Worm (Caenorhabditis elegans) whole organism, L1 larva: ENCODE results near the gene nhr-235.

Source experiments
- C04F5.9 ChIP-seq: sonication (generic microtip); optimal IDR thresholded peaks from 2 replicates; lab custom pipeline; 2016; ENCODE audit warnings: missing genetic modification characterization, missing compliant biosample characterization
- C34B4.2 ChIP-seq: sonication (generic microtip); optimal IDR thresholded peaks from 2 replicates; lab custom pipeline; 2017; ENCODE audit warnings: mild to moderate bottlenecking, missing genetic modification characterization, missing compliant biosample characterization
- Y116A8C.19 ChIP-seq: sonication (generic microtip); optimal IDR thresholded peaks from 2 replicates; lab custom pipeline; 2016; ENCODE audit warnings: missing compliant biosample characterization, missing genetic modification characterization, borderline replicate concordance
- alr-1 ChIP-seq: fragments of 200-800 bp; sonication (Bioruptor generic); optimal IDR thresholded peaks from 2 replicates; lab custom pipeline; 2018; ENCODE audit warnings: borderline replicate concordance, mild to moderate bottlenecking, missing genetic modification characterization, missing compliant biosample characterization
- aly-2 ChIP-seq: fragments of 150-350 bp; optimal IDR thresholded peaks from 2 replicates; lab custom pipeline; 2014; ENCODE audit warnings: missing biosample characterization, missing genetic modification characterization
- ceh-8 ChIP-seq: fragments of 200-800 bp; sonication (Bioruptor generic); optimal IDR thresholded peaks from 2 replicates; lab custom pipeline; 2018; ENCODE audit warnings: mild to moderate bottlenecking, missing genetic modification characterization, moderate library complexity, missing compliant biosample characterization
- dpl-1 ChIP-seq, 3 experiments: fragments of 150-350 bp in 2 of 3; sonication (generic microtip) in 1 of 3; optimal IDR thresholded peaks; 2 replicates each; lab custom pipeline; 2014 to 2017; ENCODE audit warnings: missing biosample characterization in 3 of 3, missing genetic modification characterization in 3 of 3, missing genetic modification reagents in 3 of 3
- dsc-1 ChIP-seq: sonication (generic microtip); optimal IDR thresholded peaks from 2 replicates; lab custom pipeline; 2016; ENCODE audit warnings: mild to moderate bottlenecking, missing genetic modification characterization, missing compliant biosample characterization
- efl-1 ChIP-seq, 4 experiments: fragments of 150-350 bp; optimal IDR thresholded peaks in 3 of 4; peaks in 1 of 4; 1 replicate in 1 of 4; 2 replicates in 3 of 4; lab custom pipeline; 2014; ENCODE audit warnings: missing biosample characterization in 2 of 4, missing genetic modification characterization in 2 of 4, missing genetic modification reagents in 2 of 4
- egl-13 ChIP-seq: sonication (generic microtip); optimal IDR thresholded peaks from 2 replicates; lab custom pipeline; 2016; ENCODE audit warnings: missing genotype, missing genetic modification reagents, missing genetic modification characterization, missing compliant biosample characterization
- elt-2 ChIP-seq: sonication (generic microtip); optimal IDR thresholded peaks from 2 replicates; lab custom pipeline; 2016; ENCODE audit warnings: missing genetic modification characterization, mild to moderate bottlenecking, inconsistent platforms, missing compliant biosample characterization, missing genetic modification reagents
- fkh-10 ChIP-seq: sonication (generic microtip); optimal IDR thresholded peaks from 2 replicates; lab custom pipeline; 2017; ENCODE audit warnings: missing biosample characterization, missing genetic modification reagents, missing genetic modification characterization
- fkh-4 ChIP-seq: sonication (generic microtip); optimal IDR thresholded peaks from 2 replicates; lab custom pipeline; 2016; ENCODE audit warnings: missing compliant biosample characterization, missing genetic modification characterization, borderline replicate concordance
- fkh-8 ChIP-seq: sonication (generic microtip); optimal IDR thresholded peaks from 2 replicates; lab custom pipeline; 2016; ENCODE audit warnings: mild to moderate bottlenecking, missing genetic modification characterization, missing compliant biosample characterization
- fos-1 ChIP-seq: fragments of 150-350 bp; optimal IDR thresholded peaks from 2 replicates; lab custom pipeline; 2014; ENCODE audit warnings: missing biosample characterization, missing genetic modification characterization
- grh-1 ChIP-seq: fragments of 200-800 bp; sonication (Bioruptor generic); IDR thresholded peaks from 2 replicates; pipeline ENCODE4 v1.3.6; 2022; ENCODE audit warnings: missing genetic modification reagents, missing genetic modification characterization, missing compliant biosample characterization
- irx-1 ChIP-seq: sonication (generic microtip); optimal IDR thresholded peaks from 2 replicates; lab custom pipeline; 2016; ENCODE audit warnings: missing genetic modification characterization, missing compliant biosample characterization
- isw-1 ChIP-seq: fragments of 200-800 bp; sonication (Bioruptor generic); IDR thresholded peaks from 2 replicates; pipeline ENCODE4 v1.3.6; 2022; ENCODE audit warnings: missing genetic modification characterization, missing compliant biosample characterization
- jun-1 ChIP-seq: fragments of 150-350 bp; optimal IDR thresholded peaks from 2 replicates; lab custom pipeline; 2014; ENCODE audit warnings: missing biosample characterization, missing genetic modification reagents, missing genetic modification characterization
- lin-13 ChIP-seq: fragments of 150-350 bp; optimal IDR thresholded peaks from 2 replicates; lab custom pipeline; 2014; ENCODE audit warnings: missing biosample characterization, missing genetic modification reagents, missing genetic modification characterization
- lin-14 ChIP-seq: fragments of 200-800 bp; sonication (Bioruptor generic); optimal IDR thresholded peaks from 2 replicates; lab custom pipeline; 2018; ENCODE audit warnings: mild to moderate bottlenecking, missing genetic modification characterization, moderate library complexity, missing compliant biosample characterization
- lin-15B ChIP-seq: fragments of 150-350 bp; sonication (generic microtip); optimal IDR thresholded peaks from 3 replicates; lab custom pipeline; 2014; ENCODE audit warnings: missing biosample characterization, missing genetic modification characterization
- lin-39 ChIP-seq: fragments of 150-350 bp; optimal IDR thresholded peaks from 2 replicates; lab custom pipeline; 2014; ENCODE audit warnings: missing biosample characterization, missing genetic modification reagents, missing genetic modification characterization
- lir-3 ChIP-seq: sonication (generic microtip); optimal IDR thresholded peaks from 2 replicates; lab custom pipeline; 2016; ENCODE audit warnings: mild to moderate bottlenecking, missing genetic modification characterization, moderate library complexity, missing compliant biosample characterization; ENCODE audit not compliant: poor library complexity
- mab-9 ChIP-seq: fragments of 200-800 bp; sonication (Bioruptor generic); IDR thresholded peaks from 2 replicates; pipeline ENCODE4 v1.3.6; 2022; ENCODE audit warnings: missing genetic modification reagents, missing genetic modification characterization, missing compliant biosample characterization
- mdl-1 ChIP-seq, 2 experiments: fragments of 150-350 bp; optimal IDR thresholded peaks; 2 replicates each; lab custom pipeline; 2014 to 2017; ENCODE audit warnings: missing biosample characterization in 2 of 2, missing genetic modification characterization in 2 of 2, inconsistent platforms in 1 of 2
- nhr-12 ChIP-seq: sonication (generic microtip); optimal IDR thresholded peaks from 2 replicates; lab custom pipeline; 2017; ENCODE audit warnings: missing biosample characterization, missing genetic modification characterization
- nhr-19 ChIP-seq: fragments of 200-800 bp; sonication (Bioruptor generic); conservative IDR thresholded peaks from 2 replicates; pipeline ENCODE4 v1.3.6; 2022; ENCODE audit warnings: missing genetic modification characterization, missing compliant biosample characterization
- nhr-20 ChIP-seq: sonication (generic microtip); optimal IDR thresholded peaks from 2 replicates; lab custom pipeline; 2016; ENCODE audit warnings: mild to moderate bottlenecking, missing genetic modification characterization, missing compliant biosample characterization
- nhr-237 ChIP-seq: fragments of 150-350 bp; optimal IDR thresholded peaks from 2 replicates; lab custom pipeline; 2014; ENCODE audit warnings: missing biosample characterization, missing genetic modification characterization
- nhr-28 ChIP-seq: fragments of 150-350 bp; optimal IDR thresholded peaks from 2 replicates; lab custom pipeline; 2014; ENCODE audit warnings: missing biosample characterization, missing genetic modification characterization
- nhr-47 ChIP-seq: sonication (generic microtip); optimal IDR thresholded peaks from 2 replicates; lab custom pipeline; 2016; ENCODE audit warnings: mild to moderate bottlenecking, missing genetic modification characterization, moderate library complexity, missing compliant biosample characterization
- nhr-71 ChIP-seq: sonication (generic microtip); optimal IDR thresholded peaks from 2 replicates; lab custom pipeline; 2016; ENCODE audit warnings: mild to moderate bottlenecking, missing genetic modification characterization, moderate library complexity, missing compliant biosample characterization
- nhr-77 ChIP-seq: fragments of 150-350 bp; optimal IDR thresholded peaks from 2 replicates; lab custom pipeline; 2014; ENCODE audit warnings: missing biosample characterization, missing genetic modification characterization
- nhr-90 ChIP-seq: sonication (generic microtip); optimal IDR thresholded peaks from 2 replicates; lab custom pipeline; 2016; ENCODE audit warnings: mild to moderate bottlenecking, missing genetic modification characterization, missing compliant biosample characterization; ENCODE audit not compliant: poor library complexity
- pag-3 ChIP-seq: sonication (generic microtip); optimal IDR thresholded peaks from 2 replicates; lab custom pipeline; 2017; ENCODE audit warnings: missing genetic modification characterization, mild to moderate bottlenecking, missing compliant biosample characterization, antibody characterized with exemption, borderline replicate concordance; ENCODE audit not compliant: insufficient read depth
- pax-3 ChIP-seq: fragments of 200-800 bp; sonication (Bioruptor generic); optimal IDR thresholded peaks from 2 replicates; lab custom pipeline; 2018; ENCODE audit warnings: mild to moderate bottlenecking, missing genetic modification characterization, moderate library complexity, missing compliant biosample characterization
- sox-4 ChIP-seq: sonication (generic microtip); optimal IDR thresholded peaks from 2 replicates; lab custom pipeline; 2016; ENCODE audit warnings: missing genetic modification characterization, missing compliant biosample characterization
- swsn-7 ChIP-seq: sonication (generic microtip); optimal IDR thresholded peaks from 2 replicates; lab custom pipeline; 2016; ENCODE audit warnings: missing genetic modification characterization, missing compliant biosample characterization
- tbx-2 ChIP-seq: sonication (generic microtip); optimal IDR thresholded peaks from 2 replicates; lab custom pipeline; 2016; ENCODE audit warnings: missing genetic modification characterization, missing compliant biosample characterization
- tlp-1 ChIP-seq: fragments of 150-350 bp; optimal IDR thresholded peaks from 2 replicates; lab custom pipeline; 2014; ENCODE audit warnings: missing biosample characterization, missing genetic modification characterization
- unc-86 ChIP-seq: sonication (generic microtip); optimal IDR thresholded peaks from 2 replicates; lab custom pipeline; 2016; ENCODE audit warnings: missing genetic modification characterization, missing compliant biosample characterization
- zag-1 ChIP-seq: fragments of 150-350 bp; optimal IDR thresholded peaks from 2 replicates; lab custom pipeline; 2014; ENCODE audit warnings: missing biosample characterization, missing genetic modification characterization
- zip-4 ChIP-seq: fragments of 200-800 bp; sonication (Bioruptor generic); optimal IDR thresholded peaks from 2 replicates; lab custom pipeline; 2018; ENCODE audit warnings: mild to moderate bottlenecking, missing genetic modification characterization, moderate library complexity, missing compliant biosample characterization

nhr-235 gene

ce11 chrII:12668148-12668547 lies 27.7 kb downstream of the nhr-235 start:
- no peak for TF ChIP-seq dsc-1 (tag; lab: Kevin White, UChicago)
- no peak for TF ChIP-seq unc-86 (tag; lab: Kevin White, UChicago)
- TF ChIP-seq irx-1 (tag; lab: Kevin White, UChicago): no peak
- TF ChIP-seq nhr-71 (tag; lab: Kevin White, UChicago): no peak
- TF ChIP-seq zag-1 (tag; lab: Kevin White, UChicago): no peak
- no peak for TF ChIP-seq C04F5.9
- TF ChIP-seq tlp-1 (tag; lab: Kevin White, UChicago): no peak
- no peak for TF ChIP-seq nhr-19
- no peak for TF ChIP-seq efl-1 (optimal IDR thresholded peaks at IDR 0.05; lab: Kevin White, UChicago)
- peak in 1 of 2 experiments; percentile 10 for TF ChIP-seq efl-1 (GFP tag; optimal IDR thresholded peaks at IDR 0.05 in 1 of 2; lab: Kevin White, UChicago)

ce11 chrII:12668874-12669273 lies 28.4 kb downstream of the nhr-235 start:
- TF ChIP-seq fkh-10 (GFP tag; lab: Kevin White, UChicago) (no peak), fkh-8 (tag; lab: Kevin White, UChicago) (peak; percentile 82), pag-3 (no peak), tbx-2 (tag; lab: Kevin White, UChicago) (no peak), nhr-28 (no peak), jun-1 (tag; lab: Kevin White, UChicago) (no peak), nhr-71 (tag; lab: Kevin White, UChicago) (peak; percentile 17), elt-2 (no peak), nhr-19 (no peak), dsc-1 (tag; lab: Kevin White, UChicago) (peak; percentile 88), fkh-4 (tag; lab: Kevin White, UChicago) (peak; percentile 32), dpl-1 (GFP tag; optimal IDR thresholded peaks at IDR 0.05; lab: Kevin White, UChicago) (no peak), swsn-7 (tag; lab: Kevin White, UChicago) (peak; percentile 3), grh-1 (GFP tag; lab: Robert Waterston, UW) (no peak), pax-3 (tag; lab: Kevin White, UChicago) (peak; percentile 69), nhr-12 (no peak), lin-13 (GFP tag; lab: Kevin White, UChicago) (no peak), egl-13 (tag; lab: Kevin White, UChicago) (peak; percentile 21), fos-1 (tag; lab: Kevin White, UChicago) (no peak), lin-39 (tag; lab: Kevin White, UChicago) (no peak), C34B4.2 (tag; lab: Kevin White, UChicago) (no peak), nhr-47 (peak; percentile 44), zag-1 (tag; lab: Kevin White, UChicago) (no peak), Y116A8C.19 (no peak), nhr-20 (tag; lab: Kevin White, UChicago) (peak; percentile 6), ceh-8 (GFP tag; lab: Kevin White, UChicago) (no peak)

- TF ChIP-seq fkh-10 (GFP tag; lab: Kevin White, UChicago): peak; percentile 69
- no peak for TF ChIP-seq nhr-90 (tag; lab: Kevin White, UChicago)
- no peak for TF ChIP-seq lir-3 (tag; lab: Kevin White, UChicago)
- peak; percentile 1 for TF ChIP-seq lin-14 (GFP tag; lab: Kevin White, UChicago)
- no peak for TF ChIP-seq zip-4
These were observed 28.9 kb downstream of the nhr-235 start for ce11 chrII:12669342-12669741.

ce11 chrII:12669882-12670281 lies 29.4 kb downstream of the nhr-235 start:
- TF ChIP-seq lir-3 (tag; lab: Kevin White, UChicago) (no peak), lin-14 (GFP tag; lab: Kevin White, UChicago) (no peak), alr-1 (tag; lab: Kevin White, UChicago) (no peak), mdl-1 (tag; optimal IDR thresholded peaks at IDR 0.05; lab: Kevin White, UChicago) (no peak), nhr-237 (tag; lab: Kevin White, UChicago) (no peak), mab-9 (GFP tag; lab: Robert Waterston, UW) (no peak), aly-2 (tag; lab: Kevin White, UChicago) (no peak), sox-4 (tag; lab: Kevin White, UChicago) (no peak), pax-3 (tag; lab: Kevin White, UChicago) (no peak), fkh-8 (tag; lab: Kevin White, UChicago) (no peak), lin-15B (tag; lab: Kevin White, UChicago) (no peak), ceh-8 (GFP tag; lab: Kevin White, UChicago) (no peak), isw-1 (GFP tag; lab: Robert Waterston, UW) (no peak), dsc-1 (tag; lab: Kevin White, UChicago) (no peak), nhr-77 (tag; lab: Kevin White, UChicago) (no peak), jun-1 (tag; lab: Kevin White, UChicago) (no peak)
